Worm (Caenorhabditis elegans) whole organism, late embryonic: ENCODE results near the gene ugt-38.

Experiments
- C38D4.7 ChIP-seq: fragments of 200-800 bp; sonication (Bioruptor generic); optimal IDR thresholded peaks from 2 replicates; lab custom pipeline; 2018; ENCODE audit warnings: mild to moderate bottlenecking, missing genetic modification characterization, moderate library complexity, missing compliant biosample characterization
- K02D7.2 ChIP-seq: sonication (generic microtip); optimal IDR thresholded peaks from 2 replicates; lab custom pipeline; 2017; ENCODE audit warnings: mild to moderate bottlenecking, missing genetic modification characterization, missing compliant biosample characterization
- K09A11.1 ChIP-seq: sonication (generic microtip); optimal IDR thresholded peaks from 2 replicates; lab custom pipeline; 2017; ENCODE audit warnings: antibody characterized with exemption, mild to moderate bottlenecking, missing genetic modification characterization, missing compliant biosample characterization; ENCODE audit not compliant: insufficient read depth
- ahr-1 ChIP-seq: sonication (generic microtip); optimal IDR thresholded peaks from 2 replicates; lab custom pipeline; 2016; ENCODE audit warnings: missing genetic modification characterization, missing compliant biosample characterization
- ceh-14 ChIP-seq: sonication (generic microtip); optimal IDR thresholded peaks from 2 replicates; lab custom pipeline; 2016; ENCODE audit warnings: missing genotype, missing genetic modification characterization, missing compliant biosample characterization
- ceh-2 ChIP-seq: sonication (generic microtip); optimal IDR thresholded peaks from 2 replicates; lab custom pipeline; 2016; ENCODE audit warnings: missing genotype, missing genetic modification characterization, missing compliant biosample characterization
- ceh-30 ChIP-seq: fragments of 150-350 bp; optimal IDR thresholded peaks from 2 replicates; lab custom pipeline; 2014; ENCODE audit warnings: missing biosample characterization, missing genetic modification characterization
- ceh-45 ChIP-seq: fragments of 200-800 bp; sonication (Bioruptor generic); IDR thresholded peaks from 2 replicates; pipeline ENCODE4 v1.3.6; 2022; ENCODE audit warnings: missing genetic modification reagents, missing genetic modification characterization, missing compliant biosample characterization
- ceh-48 ChIP-seq: sonication (generic microtip); optimal IDR thresholded peaks from 2 replicates; lab custom pipeline; 2016; ENCODE audit warnings: missing genetic modification characterization, inconsistent platforms, missing compliant biosample characterization
- dve-1 ChIP-seq: sonication (generic microtip); optimal IDR thresholded peaks from 2 replicates; lab custom pipeline; 2017; ENCODE audit warnings: antibody characterized with exemption, mild to moderate bottlenecking, missing genetic modification characterization, missing compliant biosample characterization
- elt-2 ChIP-seq: sonication (generic microtip); optimal IDR thresholded peaks from 2 replicates; lab custom pipeline; 2016; ENCODE audit warnings: missing genetic modification reagents, missing genetic modification characterization, missing compliant biosample characterization
- elt-4 ChIP-seq: sonication (generic microtip); optimal IDR thresholded peaks from 2 replicates; lab custom pipeline; 2016; ENCODE audit warnings: missing genetic modification characterization, missing compliant biosample characterization
- eyg-1 ChIP-seq: sonication (generic microtip); optimal IDR thresholded peaks from 2 replicates; lab custom pipeline; 2016; ENCODE audit warnings: missing genotype, missing genetic modification characterization, missing compliant biosample characterization
- fax-1 ChIP-seq: sonication (generic microtip); optimal IDR thresholded peaks from 2 replicates; lab custom pipeline; 2016; ENCODE audit warnings: missing genotype, missing genetic modification characterization, missing compliant biosample characterization
- fkh-10 ChIP-seq: fragments of 150-350 bp; optimal IDR thresholded peaks from 2 replicates; lab custom pipeline; 2014; ENCODE audit warnings: missing biosample characterization, missing genetic modification reagents, missing genetic modification characterization
- gmeb-2 ChIP-seq: sonication (generic microtip); optimal IDR thresholded peaks from 2 replicates; lab custom pipeline; 2016; ENCODE audit warnings: missing genetic modification characterization, inconsistent platforms, missing compliant biosample characterization
- hlh-30 ChIP-seq: sonication (generic microtip); optimal IDR thresholded peaks from 2 replicates; lab custom pipeline; 2017; ENCODE audit warnings: antibody characterized with exemption, missing genetic modification characterization, missing compliant biosample characterization; ENCODE audit not compliant: insufficient read depth
- hlh-6 ChIP-seq: sonication (generic microtip); optimal IDR thresholded peaks from 2 replicates; lab custom pipeline; 2016; ENCODE audit warnings: missing genotype, missing genetic modification characterization, missing compliant biosample characterization
- madf-2 ChIP-seq: sonication (generic microtip); optimal IDR thresholded peaks from 2 replicates; lab custom pipeline; 2017; ENCODE audit warnings: missing genetic modification characterization, missing compliant biosample characterization
- nhr-11 ChIP-seq: fragments of 150-350 bp; optimal IDR thresholded peaks from 2 replicates; lab custom pipeline; 2014; ENCODE audit warnings: missing biosample characterization, missing genetic modification characterization
- npax-4 ChIP-seq: sonication (generic microtip); optimal IDR thresholded peaks from 2 replicates; lab custom pipeline; 2016; ENCODE audit warnings: missing genetic modification characterization, missing compliant biosample characterization
- odd-2 ChIP-seq: sonication (generic microtip); optimal IDR thresholded peaks from 2 replicates; lab custom pipeline; 2017; ENCODE audit warnings: antibody characterized with exemption, mild to moderate bottlenecking, missing genetic modification characterization, missing compliant biosample characterization
- pat-9 ChIP-seq: fragments of 200-800 bp; sonication (Bioruptor generic); optimal IDR thresholded peaks from 2 replicates; lab custom pipeline; 2018; ENCODE audit warnings: mild to moderate bottlenecking, missing genetic modification characterization, moderate library complexity, missing compliant biosample characterization
- pax-1 ChIP-seq: fragments of 150-350 bp; optimal IDR thresholded peaks from 2 replicates; lab custom pipeline; 2014; ENCODE audit warnings: missing biosample characterization, missing genetic modification characterization
- pha-2 ChIP-seq: sonication (generic microtip); optimal IDR thresholded peaks from 2 replicates; lab custom pipeline; 2017; ENCODE audit warnings: mild to moderate bottlenecking, missing genetic modification characterization, missing compliant biosample characterization
- pha-4 ChIP-seq: fragments of 150-350 bp; optimal IDR thresholded peaks from 2 replicates; lab custom pipeline; 2018; ENCODE audit warnings: missing biosample characterization, missing genetic modification reagents, missing genetic modification characterization
- ref-2 ChIP-seq: sonication (generic microtip); optimal IDR thresholded peaks from 2 replicates; lab custom pipeline; 2016; ENCODE audit warnings: missing genetic modification characterization, missing compliant biosample characterization
- rnt-1 ChIP-seq: sonication (generic microtip); optimal IDR thresholded peaks from 2 replicates; lab custom pipeline; 2016; ENCODE audit warnings: missing genetic modification characterization, missing compliant biosample characterization
- sox-4 ChIP-seq: sonication (generic microtip); optimal IDR thresholded peaks from 2 replicates; lab custom pipeline; 2017; ENCODE audit warnings: mild to moderate bottlenecking, missing genetic modification characterization, inconsistent platforms, missing compliant biosample characterization
- syd-9 ChIP-seq: sonication (generic microtip); optimal IDR thresholded peaks from 2 replicates; lab custom pipeline; 2016; ENCODE audit warnings: mild to moderate bottlenecking, missing genetic modification characterization, moderate library complexity, missing compliant biosample characterization
- tbx-2 ChIP-seq: sonication (generic microtip); optimal IDR thresholded peaks from 2 replicates; lab custom pipeline; 2016; ENCODE audit warnings: missing genetic modification characterization, missing compliant biosample characterization
- ttx-3 ChIP-seq: sonication (generic microtip); optimal IDR thresholded peaks from 2 replicates; lab custom pipeline; 2016; ENCODE audit warnings: missing genetic modification reagents, missing genetic modification characterization, missing compliant biosample characterization
- unc-3 ChIP-seq, 2 experiments: fragments of 200-800 bp in 1 of 2; sonication (Bioruptor generic) in 1 of 2; sonication (generic microtip) in 1 of 2; conservative IDR thresholded peaks in 1 of 2; optimal IDR thresholded peaks in 1 of 2; 2 replicates each; pipeline versions ENCODE4 v1.3.6 to Lab custom; 2016 to 2022; ENCODE audit warnings: missing compliant biosample characterization in 2 of 2, missing genetic modification characterization in 2 of 2, missing genetic modification reagents in 1 of 2
- unc-55 ChIP-seq: sonication (generic microtip); optimal IDR thresholded peaks from 2 replicates; lab custom pipeline; 2017; ENCODE audit warnings: missing biosample characterization, missing genetic modification reagents, missing genetic modification characterization
- unc-86 ChIP-seq: sonication (generic microtip); optimal IDR thresholded peaks from 2 replicates; lab custom pipeline; 2016; ENCODE audit warnings: missing genetic modification characterization, missing compliant biosample characterization
- zip-5 ChIP-seq: sonication (generic microtip); optimal IDR thresholded peaks from 2 replicates; lab custom pipeline; 2016; ENCODE audit warnings: missing genetic modification characterization, missing compliant biosample characterization
- ztf-16 ChIP-seq: sonication (generic microtip); optimal IDR thresholded peaks from 2 replicates; lab custom pipeline; 2017; ENCODE audit warnings: missing genetic modification characterization, missing compliant biosample characterization

ugt-38 gene

ce11 chrV:7166709-7167108 is 19.4 kb upstream of the ugt-38 start, which contains the start of gene ugt-36:
Gene ugt-36 (plus strand): TSS chrV:7167009.
- TF ChIP-seq ceh-2 (tag; lab: Kevin White, UChicago) (no peak), ztf-16 (tag; lab: Kevin White, UChicago) (no peak), zip-5 (no peak), ceh-14 (no peak), ttx-3 (no peak), tbx-2 (tag; lab: Kevin White, UChicago) (no peak), elt-4 (no peak), syd-9 (no peak), nhr-11 (no peak), ahr-1 (no peak), K09A11.1 (tag; lab: Kevin White, UChicago) (no peak), pat-9 (tag; lab: Kevin White, UChicago) (no peak), dve-1 (no peak), pha-2 (no peak), madf-2 (tag; lab: Kevin White, UChicago) (no peak), ceh-30 (no peak)

DNA sequence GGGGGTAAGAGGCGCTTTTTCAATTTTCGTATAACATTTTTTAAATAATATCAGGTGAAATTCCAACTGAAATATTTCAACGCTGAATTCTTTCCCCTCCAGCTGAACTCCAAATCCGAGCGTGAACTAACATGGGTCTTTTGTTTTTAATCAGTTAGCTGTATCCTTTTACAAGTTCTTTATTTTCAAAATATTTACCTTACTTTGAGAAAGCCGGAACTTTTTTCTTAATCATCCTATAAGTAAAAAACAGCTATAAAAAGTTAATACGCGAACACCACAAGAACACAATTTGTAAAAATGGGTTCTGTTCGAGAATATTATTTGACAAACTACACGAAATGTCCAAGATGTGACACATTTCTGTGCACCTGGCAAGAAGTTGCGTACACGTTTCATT is 16.9 kb upstream of the ugt-38 start, which contains the start of gene srh-83:
Gene srh-83 (plus strand): TSS at position 301 of the 400 bp plus-strand sequence.
- no peak for TF ChIP-seq ttx-3
- no peak for TF ChIP-seq syd-9
- TF ChIP-seq hlh-30 (tag; lab: Kevin White, UChicago) = no peak
- no peak for TF ChIP-seq elt-2
- TF ChIP-seq eyg-1 (tag; lab: Kevin White, UChicago) = no peak
- no peak for TF ChIP-seq ceh-48 (tag; lab: Kevin White, UChicago)
- no peak for TF ChIP-seq gmeb-2 (tag; lab: Kevin White, UChicago)
- no peak for TF ChIP-seq ceh-45 (GFP tag; lab: Robert Waterston, UW)
- TF ChIP-seq ceh-14 = no peak
- no peak for TF ChIP-seq hlh-6

DNA sequence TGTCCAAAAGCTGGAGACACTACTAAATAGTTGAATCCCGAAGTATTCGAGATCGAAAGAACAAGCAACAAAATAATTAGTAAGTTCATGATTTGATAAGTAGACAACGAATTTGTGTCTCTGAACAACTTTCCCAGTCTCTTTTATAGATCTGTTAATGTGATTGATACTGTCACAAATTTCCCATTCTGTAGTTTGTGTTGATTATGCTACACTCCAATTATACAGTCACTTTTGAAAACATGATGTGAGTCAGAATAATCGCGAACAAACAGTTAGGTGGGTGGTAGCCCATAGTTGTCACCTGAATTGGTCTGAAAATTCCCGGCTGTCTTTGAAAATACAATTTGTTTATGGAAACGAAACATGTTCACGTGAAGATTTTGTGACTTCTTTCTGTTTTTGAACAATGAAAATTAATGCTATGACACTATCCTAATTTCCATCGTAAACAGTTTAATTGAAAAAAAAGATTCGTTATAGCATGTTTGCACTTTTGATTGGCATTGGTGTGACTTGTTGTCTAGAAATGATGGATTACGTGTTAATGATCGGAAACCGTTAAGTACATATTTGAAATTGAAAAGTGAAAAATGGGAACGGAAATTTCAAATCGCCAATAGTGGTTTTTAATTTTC is 16.3 kb upstream of the ugt-38 start, which contains the start of gene ugt-41:
Gene ugt-41 (minus strand): TSS at position 119 of the 638 bp plus-strand sequence.
- no peak for TF ChIP-seq unc-86 (tag; lab: Kevin White, UChicago)
- no peak for TF ChIP-seq ahr-1
- no peak for TF ChIP-seq npax-4 (tag; lab: Kevin White, UChicago)
- no peak for TF ChIP-seq K02D7.2 (tag; lab: Kevin White, UChicago)
- TF ChIP-seq eyg-1 (tag; lab: Kevin White, UChicago) = no peak
- TF ChIP-seq hlh-6 = no peak
- TF ChIP-seq pax-1 (tag; lab: Kevin White, UChicago) = no peak
- TF ChIP-seq rnt-1 (tag; lab: Kevin White, UChicago) = no peak
- TF ChIP-seq fax-1 = no peak
- TF ChIP-seq gmeb-2 (tag; lab: Kevin White, UChicago) = no peak
- no peak for TF ChIP-seq unc-55 (GFP tag; lab: Kevin White, UChicago)
- TF ChIP-seq fkh-10 = no peak
- TF ChIP-seq odd-2 (tag; lab: Kevin White, UChicago) = no peak
- no peak for TF ChIP-seq tbx-2 (tag; lab: Kevin White, UChicago)
- TF ChIP-seq C38D4.7 (GFP tag; lab: Kevin White, UChicago) = no peak
- TF ChIP-seq sox-4 (tag; lab: Kevin White, UChicago) = no peak
- TF ChIP-seq pha-4 (tag; lab: Kevin White, UChicago) = no peak
- TF ChIP-seq unc-3 (GFP tag; conservative IDR thresholded peaks at IDR 0.05; lab: Robert Waterston, UW) = no peak
- no peak for TF ChIP-seq unc-3 (tag; optimal IDR thresholded peaks at IDR 0.05; lab: Kevin White, UChicago)
- no peak for TF ChIP-seq ref-2 (tag; lab: Kevin White, UChicago)
- TF ChIP-seq ceh-2 (tag; lab: Kevin White, UChicago) = no peak
